Fruit fly (Drosophila melanogaster): ENCODE data around the gene CG33630.

- TF ChIP-seq psq (optimal IDR thresholded peaks at IDR 0.05) = no peak
- no peak for TF ChIP-seq Sin3A (optimal IDR thresholded peaks at IDR 0.05)
- TF ChIP-seq ttk (optimal IDR thresholded peaks at IDR 0.05) = no peak
- TF ChIP-seq insv (optimal IDR thresholded peaks at IDR 0.05) = no peak
These were observed 22.5 kb downstream of the CG33630 start for dm6 chr3R:10084914-10085313.
